Worm (Caenorhabditis elegans): ENCODE results near the gene nlp-11.
"Not testable (repeated sequence)": the region's sequence is repeated elsewhere in the genome, so short reads cannot be mapped to it uniquely, and the experiment has no call there.

Gene nlp-11

DNA sequence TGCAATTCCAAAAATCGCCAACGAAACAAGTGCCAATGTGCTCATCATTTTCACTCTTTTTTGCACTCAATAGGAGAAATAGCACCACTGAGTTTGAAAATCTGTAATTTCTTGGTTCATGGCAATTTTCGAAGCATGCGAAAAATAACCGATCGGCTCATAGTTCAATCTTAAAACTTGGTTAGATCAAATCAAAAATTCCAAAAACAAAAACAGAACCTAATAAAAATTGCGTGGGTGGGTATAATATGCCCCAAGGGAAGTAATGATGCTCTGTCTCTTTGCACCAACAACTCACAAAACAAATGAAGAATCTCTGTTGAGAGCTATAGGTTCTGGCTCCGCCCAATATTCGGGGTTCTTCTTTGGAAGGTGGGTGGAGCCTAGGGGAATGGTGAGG lies at the start of gene nlp-11:
Gene nlp-11, minus strand, starts transcription at position 101 of the 400 bp plus-strand sequence.
- no peak for TF ChIP-seq nhr-232 (tag; optimal IDR thresholded peaks at IDR 0.05)
- no peak for TF ChIP-seq lin-11 (tag; optimal IDR thresholded peaks at IDR 0.05)
- TF ChIP-seq elt-4 (tag; optimal IDR thresholded peaks at IDR 0.05), result no peak
- no peak for TF ChIP-seq nhr-11 (tag; optimal IDR thresholded peaks at IDR 0.05)
- no peak for TF ChIP-seq ceh-9 (tag; optimal IDR thresholded peaks at IDR 0.05)
- TF ChIP-seq ceh-34 (tag; optimal IDR thresholded peaks at IDR 0.05), result no peak
- no peak for TF ChIP-seq lim-6 (tag; optimal IDR thresholded peaks at IDR 0.05)

DNA sequence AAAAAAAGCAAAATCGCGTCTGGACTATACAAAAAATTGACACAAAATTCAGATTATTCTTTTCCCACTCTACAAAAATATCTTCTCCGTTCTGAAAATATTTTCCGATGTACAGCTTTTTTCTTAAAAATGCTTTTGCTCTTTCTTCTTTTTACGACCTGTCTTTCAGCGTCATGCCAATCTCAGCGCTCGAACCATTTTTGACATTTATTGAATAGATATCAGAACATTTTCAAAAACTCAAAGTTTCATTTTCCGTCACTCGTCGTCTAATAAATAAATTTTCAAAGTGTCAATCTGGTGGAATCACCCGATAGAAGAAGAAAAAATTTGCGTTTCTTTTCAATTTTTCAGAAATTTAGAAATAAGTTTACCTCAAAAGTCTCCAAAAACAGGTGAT lies 49.7 kb upstream of the nlp-11 start:
- TF ChIP-seq sox-4 (tag; optimal IDR thresholded peaks at IDR 0.05), result no peak
- TF ChIP-seq ceh-45 (GFP tag; IDR thresholded peaks at IDR 0.05), result no peak
- no peak for TF ChIP-seq ceh-22 (tag; optimal IDR thresholded peaks at IDR 0.05)
- TF ChIP-seq syd-9 (tag; optimal IDR thresholded peaks at IDR 0.05), result no peak

DNA sequence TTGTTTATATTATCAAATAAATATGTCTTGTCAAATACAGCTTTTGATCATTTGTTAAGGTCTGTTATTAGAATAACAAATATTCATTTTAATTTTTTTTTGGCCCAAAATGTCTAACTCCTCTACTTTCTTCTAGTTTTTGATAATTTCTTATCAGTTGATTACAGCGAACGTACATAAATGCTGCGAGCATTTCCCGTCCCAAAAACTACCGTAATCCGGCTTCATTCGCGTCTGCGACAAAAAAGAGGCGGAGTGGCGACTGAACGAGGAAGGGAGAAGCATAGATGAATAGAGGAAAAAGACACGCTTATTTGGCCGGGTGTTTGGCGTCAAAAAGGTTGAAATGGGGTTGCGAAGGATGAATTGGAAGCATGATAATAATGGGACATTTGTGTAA lies 48.8 kb upstream of the nlp-11 start:
- TF ChIP-seq madf-2 (tag; optimal IDR thresholded peaks at IDR 0.05) (peak; percentile 28), elt-2 (tag; optimal IDR thresholded peaks at IDR 0.05) (peak; percentile 22), hlh-15 (tag; optimal IDR thresholded peaks at IDR 0.05) (no peak)

DNA sequence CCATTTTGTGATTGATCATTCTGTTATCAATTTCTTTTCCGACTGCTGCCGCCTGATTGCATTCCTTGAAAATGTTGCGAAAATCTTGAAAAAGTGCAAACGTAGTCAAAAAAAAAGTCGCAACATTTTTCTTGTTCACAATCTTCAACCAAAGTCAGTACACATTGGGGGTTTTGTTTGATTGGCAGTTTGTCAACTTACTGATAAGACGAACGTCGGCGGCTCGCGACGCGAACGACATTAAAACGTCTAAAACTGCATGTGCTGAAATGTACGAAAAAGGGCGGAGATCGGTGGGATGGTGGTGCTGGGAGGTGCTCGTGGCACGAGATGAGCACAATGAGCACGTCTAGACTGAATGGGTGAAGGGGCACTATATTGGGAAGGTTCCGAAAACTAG lies 47.1 kb upstream of the nlp-11 start:
- TF ChIP-seq unc-3 (GFP tag; conservative IDR thresholded peaks at IDR 0.05), result no peak
- TF ChIP-seq unc-3 (tag; optimal IDR thresholded peaks at IDR 0.05), result no peak
- no peak for TF ChIP-seq madf-2 (tag; optimal IDR thresholded peaks at IDR 0.05)
- TF ChIP-seq hlh-15 (tag; optimal IDR thresholded peaks at IDR 0.05), result no peak
- no peak for TF ChIP-seq ztf-16 (tag; optimal IDR thresholded peaks at IDR 0.05)
- no peak for TF ChIP-seq pqm-1 (tag; optimal IDR thresholded peaks at IDR 0.05)
- TF ChIP-seq gmeb-2 (tag; optimal IDR thresholded peaks at IDR 0.05), result no peak
- no peak for TF ChIP-seq elt-2 (tag; optimal IDR thresholded peaks at IDR 0.05)
- TF ChIP-seq mec-3 (tag; optimal IDR thresholded peaks at IDR 0.05; ENCODE audit: borderline replicate concordance), result no peak
- TF ChIP-seq pag-3 (tag; optimal IDR thresholded peaks at IDR 0.05; ENCODE audit: borderline replicate concordance), result no peak
- no peak for TF ChIP-seq ahr-1 (tag; optimal IDR thresholded peaks at IDR 0.05)
- TF ChIP-seq lin-11 (tag; optimal IDR thresholded peaks at IDR 0.05), result no peak
- no peak for TF ChIP-seq K09A11.1 (tag; optimal IDR thresholded peaks at IDR 0.05; ENCODE audit: insufficient read depth)

DNA sequence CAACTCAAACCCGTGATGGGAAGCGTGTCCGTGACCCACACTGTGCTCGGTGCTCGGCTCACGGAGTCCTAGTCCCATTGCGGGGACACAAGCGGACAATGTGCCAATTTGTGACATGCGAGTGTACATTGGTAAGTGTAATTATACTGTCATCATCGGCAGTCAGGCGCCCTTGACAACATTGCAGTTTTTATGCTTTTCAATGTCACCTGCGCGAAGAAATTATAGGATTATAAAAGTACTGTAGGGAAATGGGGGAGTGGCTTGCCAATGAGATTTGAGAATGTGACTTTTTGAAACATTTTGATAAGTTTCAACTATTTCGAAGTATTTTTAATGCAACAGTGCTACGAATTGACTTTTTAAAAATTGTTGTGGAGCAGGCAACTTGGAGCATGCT lies 44.0 kb upstream of the nlp-11 start:
- TF ChIP-seq ceh-48 (tag; optimal IDR thresholded peaks at IDR 0.05) (no peak), nfya-1 (tag; optimal IDR thresholded peaks at IDR 0.05) (no peak), C38D4.7 (GFP tag; optimal IDR thresholded peaks at IDR 0.05) (no peak), gmeb-2 (tag; optimal IDR thresholded peaks at IDR 0.05) (no peak)

DNA sequence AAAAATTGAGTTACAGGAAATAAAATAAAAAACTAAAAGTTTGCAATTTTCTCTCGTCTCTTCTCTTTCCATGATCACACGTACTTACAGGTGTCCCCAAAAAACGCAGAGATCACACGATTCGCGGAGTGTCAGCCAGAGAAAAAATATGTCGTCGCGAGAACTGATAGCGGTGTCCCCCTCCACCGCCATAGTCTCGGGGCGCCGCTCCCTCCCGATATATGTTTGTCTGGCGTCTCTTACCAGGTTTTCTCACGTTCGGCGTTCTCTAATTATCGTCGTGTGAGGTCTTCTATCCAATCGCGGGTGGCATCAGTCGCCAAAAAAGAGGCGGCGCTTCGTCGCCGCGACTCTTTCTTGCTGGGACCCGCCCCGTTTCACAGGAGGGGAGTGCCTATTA lies 40.1 kb upstream of the nlp-11 start, which contains the start of gene mab-3:
Gene mab-3, plus strand, starts transcription at position 328 of the 400 bp plus-strand sequence.
- not testable (repeated sequence) for TF ChIP-seq odd-2, eyg-1, sdc-2 (tag; optimal IDR thresholded peaks at IDR 0.05)

DNA sequence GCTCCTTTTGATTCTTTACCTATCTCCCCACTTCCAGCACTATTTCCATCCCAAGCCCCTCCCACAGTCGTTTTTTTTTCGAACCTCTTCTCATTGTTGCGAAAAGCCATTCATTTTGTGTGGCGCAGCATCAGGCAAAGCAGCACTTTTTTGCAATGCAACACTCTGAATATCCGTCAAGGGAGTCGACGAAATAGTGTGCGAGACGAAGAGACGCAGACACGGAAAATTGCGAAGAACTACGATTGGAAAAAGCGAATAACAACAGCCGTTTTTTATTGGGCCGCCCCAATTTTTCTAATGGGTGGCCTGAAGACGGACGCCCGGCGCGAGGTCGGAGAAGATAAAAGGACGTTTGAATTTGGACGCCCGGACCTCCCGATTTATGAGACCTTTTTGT lies 38.1 kb upstream of the nlp-11 start:
- TF ChIP-seq nfya-1 (tag; optimal IDR thresholded peaks at IDR 0.05), result no peak
- no peak for TF ChIP-seq hlh-8 (tag; optimal IDR thresholded peaks at IDR 0.05)
- no peak for TF ChIP-seq ceh-45 (GFP tag; IDR thresholded peaks at IDR 0.05)
